Fruit fly (Drosophila melanogaster) whole organism, pupa: ENCODE results near the gene CG1677.

Source experiments
- CG14655 ChIP-seq: fragments of 200-800 bp; sonication (Bioruptor generic); optimal IDR thresholded peaks from 3 replicates; lab custom pipeline; 2017; ENCODE audit warnings: mild to moderate bottlenecking, missing biosample characterization, missing genetic modification reagents, missing genetic modification characterization
- Pif1B ChIP-seq: fragments of 200-800 bp; sonication (Bioruptor generic); optimal IDR thresholded peaks from 3 replicates; lab custom pipeline; 2016; ENCODE audit warnings: missing biosample characterization, missing genetic modification characterization

DNA sequence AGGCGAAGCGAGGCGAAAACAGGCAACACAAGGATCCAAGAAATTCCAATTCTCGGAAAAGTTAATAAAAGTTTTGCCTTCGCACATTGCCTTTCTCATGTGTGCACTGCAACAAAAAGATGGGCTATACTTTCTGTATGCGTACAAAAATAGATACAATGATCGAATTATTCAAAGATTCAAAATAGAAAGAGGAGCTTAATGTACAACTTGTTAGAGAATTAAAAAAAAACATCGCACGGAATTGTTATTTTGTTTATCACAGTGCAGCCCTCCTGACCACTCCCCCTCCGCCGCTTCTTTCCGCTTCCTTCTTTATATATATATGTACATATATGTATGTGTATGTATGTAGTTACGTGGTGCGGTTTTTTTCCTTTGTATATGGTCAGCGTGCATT lies 103.3 kb downstream of the CG1677 start:
- TF ChIP-seq Pif1B (GFP tag; lab: Kevin White, UChicago) (peak; percentile 79), CG14655 (GFP tag; lab: Kevin White, UChicago) (peak; percentile 93)
